Worm (Caenorhabditis elegans) whole organism, young adult: Measurements from ENCODE around the gene fbxa-71.

Source experiments
- C06A6.2 ChIP-seq: fragments of 200-800 bp; sonication (Bioruptor generic); conservative IDR thresholded peaks from 2 replicates; pipeline ENCODE4 v1.3.6; 2022; ENCODE audit warnings: missing genetic modification characterization, missing compliant biosample characterization
- F10E7.11 ChIP-seq: sonication (generic microtip); optimal IDR thresholded peaks from 2 replicates; lab custom pipeline; 2017; ENCODE audit warnings: mild to moderate bottlenecking, missing genetic modification characterization, moderate library complexity, missing compliant biosample characterization
- F57A8.1 ChIP-seq: fragments of 200-800 bp; sonication (Bioruptor generic); optimal IDR thresholded peaks from 2 replicates; lab custom pipeline; 2018; ENCODE audit warnings: mild to moderate bottlenecking, missing genetic modification characterization, moderate library complexity, missing compliant biosample characterization
- attf-6 ChIP-seq: fragments of 200-800 bp; sonication (Bioruptor generic); IDR thresholded peaks from 2 replicates; pipeline ENCODE4 v1.3.6; 2022; ENCODE audit warnings: missing genetic modification reagents, missing genetic modification characterization, missing compliant biosample characterization
- gei-17 ChIP-seq: fragments of 200-800 bp; sonication (Bioruptor generic); optimal IDR thresholded peaks from 2 replicates; lab custom pipeline; 2018; ENCODE audit warnings: mild to moderate bottlenecking, missing genetic modification characterization, missing compliant biosample characterization
- sdz-38 ChIP-seq: sonication (generic microtip); optimal IDR thresholded peaks from 2 replicates; lab custom pipeline; 2016; ENCODE audit warnings: missing genotype, missing genetic modification characterization, missing compliant biosample characterization
- snpc-1.1 ChIP-seq: sonication (generic microtip); optimal IDR thresholded peaks from 2 replicates; lab custom pipeline; 2017; ENCODE audit warnings: missing genetic modification characterization, mild to moderate bottlenecking, missing compliant biosample characterization, antibody characterized with exemption, moderate library complexity, missing genotype, missing genetic modification reagents; ENCODE audit not compliant: insufficient read depth
- snpc-1.3 ChIP-seq: sonication (generic microtip); optimal IDR thresholded peaks from 2 replicates; lab custom pipeline; 2017; ENCODE audit warnings: missing genetic modification characterization, mild to moderate bottlenecking, missing compliant biosample characterization, antibody characterized with exemption, moderate library complexity, missing genotype, missing genetic modification reagents; ENCODE audit not compliant: insufficient read depth

DNA sequence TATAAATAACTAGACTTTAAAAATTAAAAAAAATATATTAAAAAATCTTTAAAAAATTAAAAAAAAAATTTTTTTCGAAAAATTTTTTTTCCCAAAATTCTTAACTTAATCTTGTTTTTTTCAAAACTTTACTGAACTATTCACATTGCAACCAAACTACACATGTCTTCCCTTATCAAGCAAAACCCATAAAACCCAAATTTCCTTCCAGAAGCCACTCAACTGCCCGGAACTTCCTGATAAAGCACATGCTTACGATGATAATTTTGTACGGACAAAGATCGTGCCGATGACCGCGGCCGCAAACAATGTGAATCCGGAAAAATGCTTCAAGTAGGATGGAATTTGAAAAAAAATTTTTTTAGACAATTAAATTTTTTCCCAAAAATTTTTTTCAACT, 43.3 kb upstream of the fbxa-71 start:
- TF ChIP-seq sdz-38: no peak
- no peak for TF ChIP-seq snpc-1.1
- TF ChIP-seq F10E7.11 (tag; lab: Kevin White, UChicago): no peak
- no peak for TF ChIP-seq snpc-1.3
- no peak for TF ChIP-seq F57A8.1 (GFP tag; lab: Kevin White, UChicago)
- TF ChIP-seq C06A6.2 (GFP tag; lab: Robert Waterston, UW): no peak
- no peak for TF ChIP-seq gei-17 (GFP tag; lab: Kevin White, UChicago)
- no peak for TF ChIP-seq attf-6 (GFP tag; lab: Robert Waterston, UW)
